Worm (Caenorhabditis elegans) whole organism, L1 larva: ENCODE data around the gene vha-14.

Experiments
- C04F5.9 ChIP-seq: sonication (generic microtip); optimal IDR thresholded peaks from 2 replicates; lab custom pipeline; 2016; ENCODE audit warnings: missing genetic modification characterization, missing compliant biosample characterization
- F16B12.6 ChIP-seq: fragments of 150-350 bp; optimal IDR thresholded peaks from 2 replicates; lab custom pipeline; 2014; ENCODE audit warnings: missing biosample characterization, missing genetic modification characterization
- aly-2 ChIP-seq: fragments of 150-350 bp; optimal IDR thresholded peaks from 2 replicates; lab custom pipeline; 2014; ENCODE audit warnings: missing biosample characterization, missing genetic modification characterization
- blmp-1 ChIP-seq: fragments of 150-350 bp; optimal IDR thresholded peaks from 2 replicates; lab custom pipeline; 2014; ENCODE audit warnings: missing biosample characterization, missing genetic modification characterization
- ceh-63 ChIP-seq: fragments of 200-800 bp; sonication (Bioruptor generic); optimal IDR thresholded peaks from 2 replicates; lab custom pipeline; 2018; ENCODE audit warnings: mild to moderate bottlenecking, missing genetic modification characterization, missing compliant biosample characterization
- ceh-8 ChIP-seq: fragments of 200-800 bp; sonication (Bioruptor generic); optimal IDR thresholded peaks from 2 replicates; lab custom pipeline; 2018; ENCODE audit warnings: mild to moderate bottlenecking, missing genetic modification characterization, moderate library complexity, missing compliant biosample characterization
- ces-1 ChIP-seq: fragments of 150-350 bp; optimal IDR thresholded peaks from 2 replicates; lab custom pipeline; 2014; ENCODE audit warnings: missing biosample characterization, missing genetic modification reagents, missing genetic modification characterization
- egl-27 ChIP-seq, 2 experiments: fragments of 150-350 bp in 1 of 2; sonication (generic microtip); optimal IDR thresholded peaks; 3 replicates each; lab custom pipeline; 2017 to 2018; ENCODE audit warnings: missing biosample characterization in 2 of 2, missing genetic modification characterization in 2 of 2, missing genetic modification reagents in 2 of 2
- elt-2 ChIP-seq: sonication (generic microtip); optimal IDR thresholded peaks from 2 replicates; lab custom pipeline; 2016; ENCODE audit warnings: missing genetic modification characterization, mild to moderate bottlenecking, inconsistent platforms, missing compliant biosample characterization, missing genetic modification reagents
- isw-1 ChIP-seq: fragments of 200-800 bp; sonication (Bioruptor generic); IDR thresholded peaks from 2 replicates; pipeline ENCODE4 v1.3.6; 2022; ENCODE audit warnings: missing genetic modification characterization, missing compliant biosample characterization
- jun-1 ChIP-seq: fragments of 150-350 bp; optimal IDR thresholded peaks from 2 replicates; lab custom pipeline; 2014; ENCODE audit warnings: missing biosample characterization, missing genetic modification reagents, missing genetic modification characterization
- lin-15B ChIP-seq: fragments of 150-350 bp; sonication (generic microtip); optimal IDR thresholded peaks from 3 replicates; lab custom pipeline; 2014; ENCODE audit warnings: missing biosample characterization, missing genetic modification characterization
- mab-9 ChIP-seq: fragments of 200-800 bp; sonication (Bioruptor generic); IDR thresholded peaks from 2 replicates; pipeline ENCODE4 v1.3.6; 2022; ENCODE audit warnings: missing genetic modification reagents, missing genetic modification characterization, missing compliant biosample characterization
- mef-2 ChIP-seq: fragments of 150-350 bp; optimal IDR thresholded peaks from 2 replicates; lab custom pipeline; 2014; ENCODE audit warnings: missing biosample characterization, missing genetic modification characterization
- nhr-11 ChIP-seq: fragments of 150-350 bp; optimal IDR thresholded peaks from 2 replicates; lab custom pipeline; 2014; ENCODE audit warnings: missing biosample characterization, missing genetic modification characterization
- nhr-20 ChIP-seq: sonication (generic microtip); optimal IDR thresholded peaks from 2 replicates; lab custom pipeline; 2016; ENCODE audit warnings: mild to moderate bottlenecking, missing genetic modification characterization, missing compliant biosample characterization
- nhr-85 ChIP-seq: sonication (generic microtip); peaks from one replicate; lab custom pipeline; 2016; ENCODE audit warnings: missing genetic modification characterization, inconsistent platforms, missing compliant biosample characterization
- pax-3 ChIP-seq: fragments of 200-800 bp; sonication (Bioruptor generic); optimal IDR thresholded peaks from 2 replicates; lab custom pipeline; 2018; ENCODE audit warnings: mild to moderate bottlenecking, missing genetic modification characterization, moderate library complexity, missing compliant biosample characterization
- skn-1 ChIP-seq: fragments of 150-350 bp; optimal IDR thresholded peaks from 2 replicates; lab custom pipeline; 2014; ENCODE audit warnings: missing biosample characterization, missing genetic modification characterization
- sup-37 ChIP-seq: fragments of 200-800 bp; sonication (Bioruptor generic); optimal IDR thresholded peaks from 2 replicates; lab custom pipeline; 2018; ENCODE audit warnings: mild to moderate bottlenecking, missing genetic modification characterization, missing compliant biosample characterization
- tbx-2 ChIP-seq: sonication (generic microtip); optimal IDR thresholded peaks from 2 replicates; lab custom pipeline; 2016; ENCODE audit warnings: missing genetic modification characterization, missing compliant biosample characterization
- tlp-1 ChIP-seq: fragments of 150-350 bp; optimal IDR thresholded peaks from 2 replicates; lab custom pipeline; 2014; ENCODE audit warnings: missing biosample characterization, missing genetic modification characterization
- unc-30 ChIP-seq: sonication (generic microtip); optimal IDR thresholded peaks from 2 replicates; lab custom pipeline; 2017; ENCODE audit warnings: missing biosample characterization, missing genetic modification characterization
- vab-15 ChIP-seq: sonication (generic microtip); optimal IDR thresholded peaks from 2 replicates; lab custom pipeline; 2017; ENCODE audit warnings: missing genotype, mild to moderate bottlenecking, missing genetic modification characterization, missing compliant biosample characterization
- zag-1 ChIP-seq: fragments of 150-350 bp; optimal IDR thresholded peaks from 2 replicates; lab custom pipeline; 2014; ENCODE audit warnings: missing biosample characterization, missing genetic modification characterization

vha-14 gene

ce11 chrIII:9546016-9546659 is 38.2 kb downstream of the vha-14 start, which contains the start of gene unc-16 (continued):
- TF ChIP-seq skn-1 (peak; percentile 87), nhr-20 (tag; lab: Kevin White, UChicago) (peak; percentile 90), elt-2 (tag; lab: Kevin White, UChicago) (peak; percentile 19), jun-1 (tag; lab: Kevin White, UChicago) (peak; percentile 76), vab-15 (no peak)

- TF ChIP-seq unc-30 = no peak
- no peak for TF ChIP-seq zag-1 (tag; lab: Kevin White, UChicago)
- TF ChIP-seq mab-9 (GFP tag; lab: Robert Waterston, UW) = no peak
- no peak for TF ChIP-seq nhr-85 (tag; lab: Kevin White, UChicago)
- TF ChIP-seq isw-1 = no peak
- no peak for TF ChIP-seq tlp-1 (tag; lab: Kevin White, UChicago)
- no peak for TF ChIP-seq nhr-11
- TF ChIP-seq aly-2 (tag; lab: Kevin White, UChicago) = no peak
- no peak for TF ChIP-seq ceh-63 (GFP tag; lab: Kevin White, UChicago)
- TF ChIP-seq tbx-2 (tag; lab: Kevin White, UChicago) = no peak
- TF ChIP-seq F16B12.6 (tag; lab: Kevin White, UChicago) = no peak
- no peak for TF ChIP-seq C04F5.9 (tag; lab: Kevin White, UChicago)
- TF ChIP-seq mef-2 (tag; lab: Kevin White, UChicago) = no peak
- no peak for TF ChIP-seq pax-3 (tag; lab: Kevin White, UChicago)
- TF ChIP-seq blmp-1 = no peak
- TF ChIP-seq ces-1 (GFP tag; lab: Kevin White, UChicago) = no peak
- TF ChIP-seq ceh-8 (GFP tag; lab: Kevin White, UChicago) = no peak
- TF ChIP-seq lin-15B (tag; lab: Kevin White, UChicago) = no peak
- no peak for TF ChIP-seq egl-27 (tag; optimal IDR thresholded peaks at IDR 0.05; lab: Kevin White, UChicago)
- TF ChIP-seq, all 84 proteins: peak for 0
These were observed 48.4 kb downstream of the vha-14 start, which contains the start of gene ZK1098.11 for ce11 chrIII:9556300-9556699. TSS of gene ZK1098.11 (plus strand) at chrIII:9556600.

- no peak for TF ChIP-seq sup-37 (GFP tag; lab: Kevin White, UChicago)
- TF ChIP-seq mab-9 (GFP tag; lab: Robert Waterston, UW) = no peak
These were observed 50.6 kb downstream of the vha-14 start, which contains the start of gene C48B4.6 for ce11 chrIII:9558463-9558862. TSS of gene C48B4.6 (minus strand) at chrIII:9558563.
